Fruit fly (Drosophila melanogaster) whole organism, embryonic: Measurements from ENCODE around the gene GstT4.
A peak's percentile ranks its signal among the peaks of the same experiment; 100 is the strongest.

Experiments used
- Antp ChIP-seq: fragments of 200-800 bp; sonication (Bioruptor generic); optimal IDR thresholded peaks from 3 replicates; lab custom pipeline; 2016; ENCODE audit warnings: missing biosample characterization, missing genetic modification characterization
- Asciz ChIP-seq: fragments of 200-800 bp; sonication (Bioruptor generic); optimal IDR thresholded peaks from 2 replicates; lab custom pipeline; 2017; ENCODE audit warnings: missing biosample characterization, mild to moderate bottlenecking, missing genetic modification characterization, missing genetic modification reagents
- Atf6 ChIP-seq: fragments of 200-800 bp; sonication (Bioruptor generic); IDR thresholded peaks from 2 replicates; pipeline ENCODE4 v1.3.6; 2022; ENCODE audit warnings: missing biosample characterization, missing genetic modification characterization
- CG10147 ChIP-seq: fragments of 200-800 bp; sonication (Bioruptor generic); optimal IDR thresholded peaks from 2 replicates; lab custom pipeline; 2019; ENCODE audit warnings: missing biosample characterization, mild to moderate bottlenecking, missing genetic modification characterization, moderate library complexity
- CG10979 ChIP-seq: fragments of 200-800 bp; sonication (Bioruptor generic); optimal IDR thresholded peaks from 2 replicates; lab custom pipeline; 2018; ENCODE audit warnings: missing biosample characterization, mild to moderate bottlenecking, missing genetic modification characterization, moderate library complexity
- CG11085 ChIP-seq: fragments of 200-800 bp; sonication (Bioruptor generic); IDR thresholded peaks from 2 replicates; pipeline ENCODE4 v1.3.6; 2022; ENCODE audit warnings: missing biosample characterization, missing genetic modification characterization
- CG11456 ChIP-seq: fragments of 200-800 bp; sonication (Bioruptor generic); IDR thresholded peaks from 3 replicates; pipeline ENCODE4 v1.3.6; 2022; ENCODE audit warnings: missing biosample characterization, missing genetic modification characterization
- CG12104 ChIP-seq: fragments of 200-800 bp; sonication (Bioruptor generic); optimal IDR thresholded peaks from 3 replicates; lab custom pipeline; 2016; ENCODE audit warnings: missing biosample characterization, missing genetic modification characterization
- CG13775 ChIP-seq: fragments of 200-800 bp; sonication (Bioruptor generic); optimal IDR thresholded peaks from 3 replicates; lab custom pipeline; 2017; ENCODE audit warnings: missing biosample characterization, mild to moderate bottlenecking, missing genetic modification characterization
- CG15011 ChIP-seq: fragments of 200-800 bp; sonication (Bioruptor generic); optimal IDR thresholded peaks from 3 replicates; lab custom pipeline; 2018; ENCODE audit warnings: missing biosample characterization, mild to moderate bottlenecking, missing genetic modification characterization
- CG15696 ChIP-seq: fragments of 200-800 bp; sonication (Bioruptor generic); optimal IDR thresholded peaks from 2 replicates; lab custom pipeline; 2019; ENCODE audit warnings: missing biosample characterization, mild to moderate bottlenecking, missing genetic modification characterization, moderate library complexity
- CG1602 ChIP-seq: fragments of 200-800 bp; sonication (Bioruptor generic); optimal IDR thresholded peaks from 3 replicates; lab custom pipeline; 2016; ENCODE audit warnings: missing biosample characterization, missing genetic modification characterization
- CG17612 ChIP-seq: fragments of 200-800 bp; sonication (Bioruptor generic); IDR thresholded peaks from 2 replicates; pipeline ENCODE4 v1.3.6; 2022; ENCODE audit warnings: missing biosample characterization, missing genetic modification characterization
- CG2116 ChIP-seq: fragments of 200-800 bp; sonication (Bioruptor generic); optimal IDR thresholded peaks from 3 replicates; lab custom pipeline; 2018; ENCODE audit warnings: missing biosample characterization, mild to moderate bottlenecking, missing genetic modification characterization
- CG30403 ChIP-seq: fragments of 200-800 bp; sonication (Bioruptor generic); optimal IDR thresholded peaks from 3 replicates; lab custom pipeline; 2016; ENCODE audit warnings: missing biosample characterization, missing genetic modification characterization
- CG32532 ChIP-seq: fragments of 200-800 bp; sonication (Bioruptor generic); IDR thresholded peaks from 2 replicates; pipeline ENCODE4 v1.3.6; 2022; ENCODE audit warnings: missing biosample characterization, missing genetic modification characterization
- CG32772 ChIP-seq: fragments of 200-800 bp; sonication (Bioruptor generic); IDR thresholded peaks from 2 replicates; pipeline ENCODE4 v1.3.6; 2022; ENCODE audit warnings: missing biosample characterization, missing genetic modification characterization
- CG3847 ChIP-seq: fragments of 200-800 bp; sonication (Bioruptor generic); IDR thresholded peaks from 2 replicates; pipeline ENCODE4 v1.3.6; 2022; ENCODE audit warnings: missing biosample characterization, missing genetic modification characterization
- CG3995 ChIP-seq: fragments of 200-800 bp; sonication (Bioruptor generic); optimal IDR thresholded peaks from 3 replicates; lab custom pipeline; 2016; ENCODE audit warnings: missing biosample characterization, missing genetic modification characterization
- CG5953 ChIP-seq: fragments of 200-800 bp; sonication (Bioruptor generic); IDR thresholded peaks from 2 replicates; pipeline ENCODE4 v1.3.6; 2022; ENCODE audit warnings: missing biosample characterization, missing genetic modification characterization
- CG6254 ChIP-seq: fragments of 200-800 bp; sonication (Bioruptor generic); optimal IDR thresholded peaks from 3 replicates; lab custom pipeline; 2017; ENCODE audit warnings: mild to moderate bottlenecking, missing biosample characterization, missing genetic modification reagents, missing genetic modification characterization
- CG6272 ChIP-seq: fragments of 200-800 bp; sonication (Bioruptor generic); IDR thresholded peaks from 2 replicates; pipeline ENCODE4 v1.3.6; 2022; ENCODE audit warnings: missing biosample characterization, missing genetic modification characterization
- CG9437 ChIP-seq: fragments of 200-800 bp; sonication (Bioruptor generic); optimal IDR thresholded peaks from 2 replicates; lab custom pipeline; 2018; ENCODE audit warnings: missing biosample characterization, mild to moderate bottlenecking, missing genetic modification characterization
- Chrac-16 ChIP-seq: fragments of 200-800 bp; sonication (Bioruptor generic); optimal IDR thresholded peaks from 3 replicates; lab custom pipeline; 2016; ENCODE audit warnings: missing biosample characterization, missing genetic modification characterization
- CkIIα-i1 ChIP-seq: fragments of 200-800 bp; sonication (Bioruptor generic); IDR thresholded peaks from 2 replicates; pipeline ENCODE4 v1.3.6; 2022; ENCODE audit warnings: missing biosample characterization, missing genetic modification characterization
- Mrtf ChIP-seq: fragments of 200-800 bp; sonication (Bioruptor generic); IDR thresholded peaks from 3 replicates; pipeline ENCODE4 v1.3.6; 2022; ENCODE audit warnings: missing biosample characterization, missing genetic modification characterization
- NC2α ChIP-seq: fragments of 200-800 bp; sonication (Bioruptor generic); optimal IDR thresholded peaks from 2 replicates; lab custom pipeline; 2016; ENCODE audit warnings: missing biosample characterization, missing genetic modification characterization
- Nf-YC ChIP-seq: fragments of 200-800 bp; optimal IDR thresholded peaks from 3 replicates; lab custom pipeline; 2019; ENCODE audit warnings: missing biosample characterization, mild to moderate bottlenecking, missing genetic modification characterization, moderate library complexity
- PHDP ChIP-seq: fragments of 200-800 bp; sonication (Bioruptor generic); optimal IDR thresholded peaks from 3 replicates; lab custom pipeline; 2018; ENCODE audit warnings: missing biosample characterization, mild to moderate bottlenecking, missing genetic modification characterization, moderate library complexity
- Poxn ChIP-seq: fragments of 200-800 bp; sonication (Bioruptor generic); IDR thresholded peaks from 2 replicates; pipeline ENCODE4 v1.3.6; 2022; ENCODE audit warnings: missing biosample characterization, missing genetic modification characterization
- Ptx1 ChIP-seq: fragments of 200-800 bp; sonication (Bioruptor generic); IDR thresholded peaks from 2 replicates; pipeline ENCODE4 v1.3.6; 2022; ENCODE audit warnings: missing biosample characterization, missing genetic modification characterization
- Ravus ChIP-seq: fragments of 200-800 bp; sonication (Bioruptor generic); IDR thresholded peaks from 2 replicates; pipeline ENCODE4 v1.3.6; 2022; ENCODE audit warnings: missing biosample characterization, missing genetic modification characterization
- Rfx ChIP-seq: fragments of 200-800 bp; sonication (Bioruptor generic); IDR thresholded peaks from 2 replicates; pipeline ENCODE4 v1.3.6; 2022; ENCODE audit warnings: missing biosample characterization, missing genetic modification characterization
- cas ChIP-seq: fragments of 200-800 bp; sonication (Bioruptor generic); IDR thresholded peaks from 2 replicates; pipeline ENCODE4 v1.3.6; 2022; ENCODE audit warnings: missing biosample characterization, missing genetic modification characterization
- cato ChIP-seq: fragments of 200-800 bp; sonication (Bioruptor generic); optimal IDR thresholded peaks from 2 replicates; lab custom pipeline; 2016; ENCODE audit warnings: missing biosample characterization, missing genetic modification characterization, borderline replicate concordance
- dan ChIP-seq: fragments of 200-800 bp; sonication (Bioruptor generic); IDR thresholded peaks from 2 replicates; pipeline ENCODE4 v1.3.6; 2022; ENCODE audit warnings: missing biosample characterization, missing genetic modification characterization
- ftz-f1 ChIP-seq: fragments of 200-800 bp; sonication (Bioruptor generic); optimal IDR thresholded peaks from 2 replicates; lab custom pipeline; 2016; ENCODE audit warnings: missing biosample characterization, missing genetic modification characterization
- kni ChIP-seq: fragments of 200-800 bp; sonication (Bioruptor generic); optimal IDR thresholded peaks from 3 replicates; lab custom pipeline; 2017; ENCODE audit warnings: mild to moderate bottlenecking, missing biosample characterization, missing genetic modification reagents, missing genetic modification characterization
- lbe ChIP-seq: fragments of 200-800 bp; sonication (Bioruptor generic); optimal IDR thresholded peaks from 2 replicates; lab custom pipeline; 2016; ENCODE audit warnings: missing biosample characterization, mild to moderate bottlenecking, missing genetic modification characterization
- nom ChIP-seq: fragments of 200-800 bp; sonication (Bioruptor generic); optimal IDR thresholded peaks from 2 replicates; lab custom pipeline; 2017; ENCODE audit warnings: missing biosample characterization, missing genetic modification characterization, mild to moderate bottlenecking, moderate library complexity, missing genetic modification reagents
- oc ChIP-seq: fragments of 200-800 bp; sonication (Bioruptor generic); optimal IDR thresholded peaks from 2 replicates; lab custom pipeline; 2018; ENCODE audit warnings: missing biosample characterization, mild to moderate bottlenecking, missing genetic modification characterization, moderate library complexity
- pita ChIP-seq: fragments of 200-800 bp; sonication (Bioruptor generic); optimal IDR thresholded peaks from 2 replicates; lab custom pipeline; 2017; ENCODE audit warnings: missing biosample characterization, mild to moderate bottlenecking, missing genetic modification characterization
- pum ChIP-seq: fragments of 200-800 bp; sonication (Bioruptor generic); optimal IDR thresholded peaks from 2 replicates; lab custom pipeline; 2016; ENCODE audit warnings: missing biosample characterization, missing genetic modification characterization
- salm ChIP-seq: fragments of 200-800 bp; sonication (Bioruptor generic); optimal IDR thresholded peaks from 2 replicates; lab custom pipeline; 2018; ENCODE audit warnings: missing biosample characterization, mild to moderate bottlenecking, missing genetic modification characterization
- schlank ChIP-seq: fragments of 200-800 bp; sonication (Bioruptor generic); optimal IDR thresholded peaks from 2 replicates; lab custom pipeline; 2018; ENCODE audit warnings: missing biosample characterization, mild to moderate bottlenecking, missing genetic modification characterization
- scrt ChIP-seq: fragments of 200-800 bp; sonication (Bioruptor generic); optimal IDR thresholded peaks from 2 replicates; lab custom pipeline; 2018; ENCODE audit warnings: missing biosample characterization, mild to moderate bottlenecking, missing genetic modification characterization, moderate library complexity
- slbo ChIP-seq: fragments of 200-800 bp; sonication (Bioruptor generic); IDR thresholded peaks from 2 replicates; pipeline ENCODE4 v1.3.6; 2022; ENCODE audit warnings: missing biosample characterization, missing genetic modification characterization
- so ChIP-seq: fragments of 200-800 bp; sonication (Bioruptor generic); IDR thresholded peaks from 3 replicates; pipeline ENCODE4 v1.3.6; 2022; ENCODE audit warnings: missing biosample characterization, missing genetic modification characterization
- vvl ChIP-seq: fragments of 200-800 bp; sonication (Bioruptor generic); IDR thresholded peaks from 2 replicates; pipeline ENCODE4 v1.3.6; 2022; ENCODE audit warnings: missing biosample characterization, missing genetic modification characterization
- zf30C ChIP-seq: fragments of 200-800 bp; sonication (Bioruptor generic); optimal IDR thresholded peaks from 3 replicates; lab custom pipeline; 2018; ENCODE audit warnings: missing biosample characterization, mild to moderate bottlenecking, missing genetic modification characterization

The GstT4 gene

dm6 chrX:13390465-13391173, 13.9 kb upstream of the GstT4 start (continued):
- TF ChIP-seq CG32772 (GFP tag; lab: Robert Waterston, UW) (0 out of 2 replicates have a peak, but pooled peaks have one; percentile 34), lbe (GFP tag; lab: Kevin White, UChicago) (peak; percentile 43), CG1602 (GFP tag; lab: Kevin White, UChicago) (peak; percentile 26), CG5953 (no peak), CG13775 (GFP tag; lab: Kevin White, UChicago) (peak; percentile 57), CG12104 (GFP tag; lab: Kevin White, UChicago) (peak; percentile 37), CG10979 (peak; percentile 4), CG2116 (GFP tag; lab: Kevin White, UChicago) (peak; percentile 2), zf30C (GFP tag; lab: Kevin White, UChicago) (peak; percentile 36), CG15011 (GFP tag; lab: Kevin White, UChicago) (peak; percentile 48), CG11456 (GFP tag; lab: Robert Waterston, UW) (peak; percentile 55; the same call in 1 of the 3 replicates), Atf6 (GFP tag; lab: Robert Waterston, UW) (peak; percentile 84), CG6254 (no peak), CG10147 (GFP tag; lab: Kevin White, UChicago) (peak; percentile 81), CG6272 (GFP tag; lab: Robert Waterston, UW) (no peak), Antp (GFP tag; lab: Kevin White, UChicago) (no peak), Rfx (peak; percentile 81), cato (GFP tag; lab: Kevin White, UChicago) (no peak), Poxn (GFP tag; lab: Robert Waterston, UW) (peak; percentile 62), Ravus (GFP tag; lab: Robert Waterston, UW) (peak; percentile 50), CG9437 (GFP tag; lab: Kevin White, UChicago) (peak; percentile 36), pum (no peak), NC2α (GFP tag; lab: Kevin White, UChicago) (no peak), CG3847 (GFP tag; lab: Robert Waterston, UW) (peak; percentile 66), Asciz (GFP tag; lab: Kevin White, UChicago) (no peak), CkIIα-i1 (GFP tag; lab: Robert Waterston, UW) (0 out of 2 replicates have a peak, but pooled peaks have one; percentile 6), CG11085 (GFP tag; lab: Robert Waterston, UW) (peak; percentile 77), kni (no peak), pita (no peak), cas (GFP tag; lab: Robert Waterston, UW) (peak; percentile 68; the same call in 1 of the 2 replicates), Chrac-16 (GFP tag; lab: Kevin White, UChicago) (peak; percentile 1), CG32532 (GFP tag; lab: Robert Waterston, UW) (peak; percentile 87), scrt (peak; percentile 63), CG3995 (no peak), Ptx1 (GFP tag; lab: Robert Waterston, UW) (peak; percentile 77), Mrtf (GFP tag; lab: Robert Waterston, UW) (peak; percentile 65; the same call in 1 of the 3 replicates), Nf-YC (tag; lab: Kevin White, UChicago) (peak; percentile 81), CG30403 (GFP tag; lab: Kevin White, UChicago) (peak; percentile 47), nom (GFP tag; lab: Kevin White, UChicago) (peak; percentile 21), oc (tag; lab: Kevin White, UChicago) (no peak), slbo (GFP tag; lab: Robert Waterston, UW) (peak; percentile 87), vvl (GFP tag; lab: Robert Waterston, UW) (peak; percentile 76), so (GFP tag; lab: Robert Waterston, UW) (no peak), PHDP (tag; lab: Kevin White, UChicago) (peak; percentile 79), CG17612 (GFP tag; lab: Robert Waterston, UW) (0 out of 2 replicates have a peak, but pooled peaks have one; percentile 18), schlank (tag; lab: Kevin White, UChicago) (peak; percentile 41), dan (GFP tag; lab: Robert Waterston, UW) (no peak), ftz-f1 (GFP tag; lab: Kevin White, UChicago) (no peak), CG15696 (peak; percentile 39), salm (tag; lab: Kevin White, UChicago) (no peak)
